Worm (Caenorhabditis elegans): Measurements from ENCODE around the gene F49F1.2.

ce11 chrIV:4070810-4071209 is 44.9 kb upstream of the F49F1.2 start:
- no peak for TF ChIP-seq flt-1 (GFP tag; IDR thresholded peaks at IDR 0.05)
- no peak for TF ChIP-seq cog-1 (tag; optimal IDR thresholded peaks at IDR 0.05)
- no peak for TF ChIP-seq ref-1 (GFP tag; conservative IDR thresholded peaks at IDR 0.05)
- TF ChIP-seq klf-2 (GFP tag; conservative IDR thresholded peaks at IDR 0.05), result no peak

Data from whole organism, midembryonic.